Worm (Caenorhabditis elegans) whole organism, L3 larva: ENCODE data around the gene C33F10.4.
A peak's percentile ranks its signal among the peaks of the same experiment; 100 is the strongest.

Experiments
- aly-2 ChIP-seq: fragments of 150-350 bp; optimal IDR thresholded peaks from 2 replicates; lab custom pipeline; 2014; ENCODE audit warnings: missing biosample characterization, missing genetic modification characterization
- ama-1 ChIP-seq: fragments of 150-350 bp; optimal IDR thresholded peaks from 2 replicates; lab custom pipeline; 2018
- ceh-16 ChIP-seq: sonication (generic microtip); optimal IDR thresholded peaks from 2 replicates; lab custom pipeline; 2017; ENCODE audit warnings: missing biosample characterization, missing genetic modification characterization
- ceh-9 ChIP-seq: sonication (generic microtip); optimal IDR thresholded peaks from 2 replicates; lab custom pipeline; 2018; ENCODE audit warnings: missing biosample characterization, missing genetic modification characterization
- egl-5 ChIP-seq: fragments of 150-350 bp; optimal IDR thresholded peaks from 2 replicates; lab custom pipeline; 2017; ENCODE audit warnings: missing biosample characterization, missing genetic modification reagents, missing genetic modification characterization, inconsistent platforms
- elt-1 ChIP-seq: fragments of 150-350 bp; optimal IDR thresholded peaks from 2 replicates; lab custom pipeline; 2014; ENCODE audit warnings: missing biosample characterization, missing genetic modification characterization
- elt-3 ChIP-seq, 3 experiments: fragments of 150-350 bp in 1 of 3; sonication (generic microtip) in 2 of 3; optimal IDR thresholded peaks; 2 replicates in 2 of 3; 4 replicates in 1 of 3; lab custom pipeline; 2014 to 2017; ENCODE audit warnings: missing biosample characterization in 3 of 3, missing genetic modification characterization in 3 of 3
- eor-1 ChIP-seq, 2 experiments: fragments of 150-350 bp; optimal IDR thresholded peaks; 2 replicates each; lab custom pipeline; 2014 to 2018; ENCODE audit warnings: missing biosample characterization in 2 of 2, missing genetic modification characterization in 2 of 2
- fos-1 ChIP-seq: fragments of 150-350 bp; optimal IDR thresholded peaks from 2 replicates; lab custom pipeline; 2014; ENCODE audit warnings: missing biosample characterization, missing genetic modification characterization
- hmg-11 ChIP-seq: sonication (generic microtip); optimal IDR thresholded peaks from 2 replicates; lab custom pipeline; 2016; ENCODE audit warnings: missing genetic modification characterization, missing compliant biosample characterization
- jun-1 ChIP-seq: fragments of 150-350 bp; optimal IDR thresholded peaks from 2 replicates; lab custom pipeline; 2014; ENCODE audit warnings: missing biosample characterization, missing genetic modification reagents, missing genetic modification characterization
- lin-15B ChIP-seq: fragments of 150-350 bp; optimal IDR thresholded peaks from 2 replicates; lab custom pipeline; 2014; ENCODE audit warnings: missing biosample characterization, missing genetic modification characterization
- lin-39 ChIP-seq: fragments of 150-350 bp; optimal IDR thresholded peaks from 2 replicates; lab custom pipeline; 2018; ENCODE audit warnings: missing biosample characterization, missing genetic modification reagents, missing genetic modification characterization
- lsy-12 ChIP-seq: sonication (generic microtip); optimal IDR thresholded peaks from 2 replicates; lab custom pipeline; 2016; ENCODE audit warnings: mild to moderate bottlenecking, missing genetic modification characterization, missing compliant biosample characterization
- mml-1 ChIP-seq: fragments of 150-350 bp; sonication (generic microtip); optimal IDR thresholded peaks from 3 replicates; lab custom pipeline; 2014; ENCODE audit warnings: missing biosample characterization, missing genetic modification characterization
- nfya-1 ChIP-seq: sonication (generic microtip); optimal IDR thresholded peaks from 2 replicates; lab custom pipeline; 2017; ENCODE audit warnings: missing genetic modification characterization, mild to moderate bottlenecking, missing compliant biosample characterization, antibody characterized with exemption, moderate library complexity; ENCODE audit not compliant: insufficient read depth
- nhr-12 ChIP-seq: fragments of 150-350 bp; optimal IDR thresholded peaks from 2 replicates; lab custom pipeline; 2014; ENCODE audit warnings: missing biosample characterization, missing genetic modification characterization
- nhr-23 ChIP-seq: fragments of 150-350 bp; optimal IDR thresholded peaks from 2 replicates; lab custom pipeline; 2014; ENCODE audit warnings: missing biosample characterization, missing genetic modification reagents, missing genetic modification characterization
- nhr-237 ChIP-seq: fragments of 150-350 bp; optimal IDR thresholded peaks from 2 replicates; lab custom pipeline; 2014; ENCODE audit warnings: missing biosample characterization, missing genetic modification characterization
- nhr-25 ChIP-seq: sonication (generic microtip); optimal IDR thresholded peaks from 2 replicates; lab custom pipeline; 2017; ENCODE audit warnings: missing biosample characterization, missing genetic modification characterization
- nhr-43 ChIP-seq: sonication (generic microtip); optimal IDR thresholded peaks from 2 replicates; lab custom pipeline; 2016; ENCODE audit warnings: mild to moderate bottlenecking, missing genetic modification characterization, missing compliant biosample characterization; ENCODE audit not compliant: poor library complexity, severe bottlenecking
- nhr-67 ChIP-seq: fragments of 150-350 bp; optimal IDR thresholded peaks from 2 replicates; lab custom pipeline; 2014; ENCODE audit warnings: missing biosample characterization, missing genetic modification characterization
- nhr-76 ChIP-seq: fragments of 150-350 bp; sonication (generic microtip); optimal IDR thresholded peaks from 5 replicates; lab custom pipeline; 2014; ENCODE audit warnings: missing biosample characterization, missing genetic modification characterization
- nhr-77 ChIP-seq: fragments of 150-350 bp; optimal IDR thresholded peaks from 2 replicates; lab custom pipeline; 2014; ENCODE audit warnings: missing biosample characterization, missing genetic modification characterization
- pha-4 ChIP-seq: fragments of 150-350 bp; optimal IDR thresholded peaks from 2 replicates; lab custom pipeline; 2014; ENCODE audit warnings: missing biosample characterization, missing genetic modification reagents, missing genetic modification characterization
- pqm-1 ChIP-seq: fragments of 150-350 bp; optimal IDR thresholded peaks from 2 replicates; lab custom pipeline; 2017; ENCODE audit warnings: missing biosample characterization, missing genetic modification characterization, inconsistent platforms
- unc-39 ChIP-seq: sonication (generic microtip); optimal IDR thresholded peaks from 4 replicates; lab custom pipeline; 2017; ENCODE audit warnings: missing biosample characterization, missing genetic modification characterization
- unc-62 ChIP-seq: fragments of 150-350 bp; sonication (generic microtip); optimal IDR thresholded peaks from 4 replicates; lab custom pipeline; 2014; ENCODE audit warnings: missing biosample characterization, missing genetic modification reagents, missing genetic modification characterization
- zag-1 ChIP-seq: fragments of 150-350 bp; optimal IDR thresholded peaks from 2 replicates; lab custom pipeline; 2014; ENCODE audit warnings: missing biosample characterization, missing genetic modification characterization
- ztf-11 ChIP-seq: fragments of 150-350 bp; optimal IDR thresholded peaks from 2 replicates; lab custom pipeline; 2014; ENCODE audit warnings: missing biosample characterization, missing genetic modification characterization
- ztf-4 ChIP-seq: fragments of 150-350 bp; optimal IDR thresholded peaks from 2 replicates; lab custom pipeline; 2014; ENCODE audit warnings: missing biosample characterization, missing genetic modification characterization

Gene C33F10.4

DNA sequence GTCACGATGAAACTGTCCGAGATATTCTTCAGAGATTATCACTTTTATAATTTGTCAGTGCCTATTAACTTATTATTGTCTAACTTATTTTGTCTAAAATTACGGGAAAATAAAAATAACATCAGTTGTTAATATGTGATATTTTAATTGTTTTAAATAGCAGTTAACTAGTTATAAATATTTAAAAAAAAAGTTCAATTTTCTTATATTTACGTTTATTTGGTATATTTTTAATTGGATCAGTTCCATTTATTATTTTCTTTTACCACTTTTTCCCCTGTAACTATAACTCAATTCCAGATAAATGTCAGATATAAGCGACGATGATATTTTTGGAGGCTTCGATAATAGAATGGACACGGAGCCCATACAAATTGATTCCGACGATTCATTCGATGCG lies at the start of gene C33F10.4:
Gene C33F10.4, plus strand, starts transcription at position 301 of the 400 bp plus-strand sequence.
- no peak for TF ChIP-seq nhr-23 (tag; lab: Kevin White, UChicago)
- TF ChIP-seq nhr-77 (tag; lab: Kevin White, UChicago): no peak
- TF ChIP-seq nhr-43: no peak
- TF ChIP-seq, all 47 proteins: peak for 0

DNA sequence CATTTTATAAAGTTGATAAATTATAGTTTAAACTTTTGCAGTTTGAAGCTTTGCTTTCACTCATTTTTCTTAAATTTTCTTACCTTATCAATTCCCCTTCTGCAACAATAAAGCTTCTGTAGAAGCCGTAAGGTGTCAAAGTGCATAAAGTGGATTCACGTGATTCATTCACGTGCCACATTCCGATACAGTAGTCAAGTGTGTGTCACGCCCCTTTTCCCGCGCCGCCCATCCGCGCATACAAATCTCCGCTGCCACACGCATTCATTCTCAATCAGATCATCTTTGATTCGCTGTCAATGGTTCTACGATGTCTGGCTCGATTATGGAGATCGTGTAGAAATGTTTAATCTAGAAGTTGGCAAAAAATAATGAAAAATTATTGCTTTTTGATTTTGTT lies 48.5 kb upstream of the C33F10.4 start:
- TF ChIP-seq mml-1 (tag; lab: Kevin White, UChicago) (peak; percentile 27), ztf-11 (no peak), ama-1 (lab: Kevin White, UChicago) (no peak), lin-15B (no peak), unc-39 (tag; lab: Kevin White, UChicago) (no peak), nfya-1 (tag; lab: Kevin White, UChicago) (peak; percentile 51), zag-1 (tag; lab: Kevin White, UChicago) (no peak), nhr-237 (no peak), nhr-43 (peak; percentile 16), nhr-25 (tag; lab: Kevin White, UChicago) (peak; percentile 56)

DNA sequence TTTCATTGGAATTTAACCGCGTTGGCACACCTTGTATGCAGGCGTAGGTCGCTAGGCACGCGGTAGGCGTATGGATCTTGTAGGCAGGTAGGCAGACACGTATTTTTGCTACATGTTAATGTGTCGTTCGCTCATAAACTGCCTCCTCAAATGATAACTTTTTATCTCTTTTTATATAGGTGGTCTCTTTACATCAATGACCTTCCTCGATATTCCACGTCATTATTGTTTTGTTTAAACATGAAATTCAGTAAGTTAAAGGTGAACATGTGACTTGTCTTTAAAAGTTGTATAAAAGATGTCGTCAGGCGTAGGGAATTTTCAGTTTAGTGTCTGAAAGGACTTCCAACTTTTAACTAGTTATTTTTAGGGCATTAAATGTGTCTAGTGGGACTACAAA lies 47.9 kb upstream of the C33F10.4 start:
- TF ChIP-seq nhr-25 (tag; lab: Kevin White, UChicago) (peak; percentile 66), ama-1 (lab: Kevin White, UChicago) (peak; percentile 23), ceh-9 (tag; lab: Kevin White, UChicago) (no peak), nhr-43 (peak; percentile 12), jun-1 (no peak), hmg-11 (tag; lab: Kevin White, UChicago) (no peak), ztf-11 (no peak), nfya-1 (tag; lab: Kevin White, UChicago) (no peak), nhr-76 (tag; lab: Kevin White, UChicago) (no peak)

DNA sequence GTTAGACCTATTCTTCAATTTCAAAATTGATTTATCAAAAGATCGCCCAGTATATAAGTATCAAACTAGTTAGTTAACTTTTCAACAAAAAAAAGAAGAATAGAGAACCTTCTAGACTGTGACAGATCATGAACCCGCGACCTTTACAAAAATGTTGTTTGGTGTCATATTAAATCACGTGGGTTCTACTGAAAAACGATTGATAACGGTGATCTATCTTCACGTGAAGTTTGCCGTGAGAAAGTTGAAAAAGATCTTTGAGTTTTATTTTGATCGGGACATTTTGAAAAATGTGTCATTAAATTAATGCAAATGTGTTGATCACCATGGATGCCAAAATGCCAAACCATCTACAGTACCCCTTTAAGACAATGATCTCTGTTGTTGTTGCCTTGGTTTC lies 47.2 kb upstream of the C33F10.4 start:
- TF ChIP-seq jun-1 (no peak), nhr-25 (tag; lab: Kevin White, UChicago) (peak; percentile 68), fos-1 (no peak), ztf-11 (no peak), ztf-4 (peak; percentile 6), lsy-12 (tag; lab: Kevin White, UChicago) (peak; percentile 54), nhr-43 (peak; percentile 57), unc-62 (GFP tag; lab: Kevin White, UChicago) (no peak)

DNA sequence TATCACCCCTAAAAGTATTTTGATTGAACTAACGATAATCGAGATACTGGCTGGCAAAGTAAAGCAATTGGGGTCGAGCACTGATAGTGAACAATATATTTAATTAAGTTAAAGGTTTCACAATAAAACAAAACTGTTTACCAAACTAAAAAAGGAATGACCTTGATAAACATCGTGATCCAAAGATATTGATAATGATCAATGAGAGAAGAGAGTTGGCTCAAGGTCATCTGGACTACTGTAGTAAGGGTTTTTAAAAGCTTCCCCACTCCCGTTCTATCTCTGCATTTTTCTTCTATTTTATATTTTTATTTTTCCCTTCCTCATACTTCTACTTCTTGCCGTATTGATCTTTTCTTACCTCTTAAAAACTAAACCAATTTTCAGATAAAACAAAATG lies 46.0 kb upstream of the C33F10.4 start, which contains the start of gene F41C3.2:
Gene F41C3.2, plus strand, starts transcription at position 388 of the 400 bp plus-strand sequence.
- TF ChIP-seq nhr-25 (tag; lab: Kevin White, UChicago) (peak; percentile 46), nhr-43 (no peak), jun-1 (no peak), pqm-1 (tag; lab: Kevin White, UChicago) (no peak), nhr-12 (tag; lab: Kevin White, UChicago) (no peak), egl-5 (tag; lab: Kevin White, UChicago) (no peak), lin-39 (no peak), fos-1 (no peak), hmg-11 (tag; lab: Kevin White, UChicago) (no peak), aly-2 (tag; lab: Kevin White, UChicago) (no peak), elt-3 (tag; optimal IDR thresholded peaks at IDR 0.05; lab: Kevin White, UChicago) (peak in 1 of 3 experiments; percentile 2)

DNA sequence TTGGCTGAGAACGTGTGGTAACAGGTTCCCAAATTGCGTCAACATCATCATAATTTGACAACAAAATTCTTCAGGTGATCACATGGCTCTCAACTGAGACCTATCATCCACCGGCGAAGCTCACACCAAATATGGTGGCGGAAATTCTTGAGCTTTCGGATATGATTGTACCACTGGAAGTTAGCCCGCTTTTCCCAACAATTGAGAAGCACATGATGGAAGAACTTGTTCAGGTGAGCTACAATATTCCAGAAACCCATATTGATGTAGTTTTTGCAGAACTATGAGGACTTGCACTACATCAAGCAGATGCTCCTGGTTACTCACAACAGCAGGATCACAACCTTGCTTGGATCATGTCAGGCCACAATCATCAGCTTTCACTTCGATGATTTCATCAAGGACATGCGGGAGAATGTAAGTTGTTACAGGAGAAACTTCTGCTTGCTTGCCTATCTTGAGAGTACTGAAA lies 43.3 kb upstream of the C33F10.4 start, which contains the start of gene F41C3.1:
Gene F41C3.1, plus strand, starts transcription at position 51 of the 472 bp plus-strand sequence.
- no peak for TF ChIP-seq eor-1 (tag; optimal IDR thresholded peaks at IDR 0.05; lab: Kevin White, UChicago)
- no peak for TF ChIP-seq lsy-12 (tag; lab: Kevin White, UChicago)
- no peak for TF ChIP-seq ceh-16 (tag; lab: Kevin White, UChicago)
- TF ChIP-seq elt-1: no peak
- TF ChIP-seq nhr-67 (tag; lab: Kevin White, UChicago): no peak
- TF ChIP-seq pha-4: no peak
